Fruit fly (Drosophila melanogaster) whole organism: Measurements from ENCODE around the gene Lam.

ENCODE experiments used
- CG8478 ChIP-seq: fragments of >200 bp; optimal IDR thresholded peaks from 2 replicates; lab custom pipeline; 2018; ENCODE audit warnings: inconsistent platforms
- Dll ChIP-seq: fragments of >200 bp; optimal IDR thresholded peaks from 2 replicates; lab custom pipeline; 2017
- pan ChIP-seq: fragments of >200 bp; optimal IDR thresholded peaks from 2 replicates; lab custom pipeline; 2017
- psq ChIP-seq: fragments of >200 bp; optimal IDR thresholded peaks from 2 replicates; lab custom pipeline; 2017
- usp ChIP-seq: fragments of >200 bp; optimal IDR thresholded peaks from 2 replicates; lab custom pipeline; 2017; ENCODE audit warnings: missing biosample characterization, missing genetic modification characterization, mixed read lengths

dm6 chr2L:5546207-5546517 is 3.9 kb downstream of the Lam start:
- TF ChIP-seq CG8478 (no peak), pan (no peak), Dll (lab: Kevin White, UChicago) (no peak), usp (GFP tag; lab: Kevin White, UChicago) (no peak), psq (lab: Kevin White, UChicago) (no peak)
